Worm (Caenorhabditis elegans) whole organism, L4 larva: ENCODE results near the gene otub-3.

Experiments
- D1046.2 ChIP-seq: fragments of 200-800 bp; sonication (Bioruptor generic); IDR thresholded peaks from 2 replicates; pipeline ENCODE4 v1.3.6; 2022; ENCODE audit warnings: missing genetic modification characterization, missing compliant biosample characterization
- F44E2.7 ChIP-seq: fragments of 200-800 bp; sonication (Bioruptor generic); IDR thresholded peaks from 2 replicates; pipeline ENCODE4 v2.1.2; 2022; ENCODE audit warnings: missing genetic modification characterization, missing compliant biosample characterization
- T26A8.4 ChIP-seq: fragments of 200-800 bp; sonication (Bioruptor generic); IDR thresholded peaks from 2 replicates; pipeline ENCODE4 v1.3.6; 2022; ENCODE audit warnings: missing genetic modification characterization, missing compliant biosample characterization
- Y5F2A.4 ChIP-seq: fragments of 200-800 bp; sonication (Bioruptor generic); optimal IDR thresholded peaks from 2 replicates; lab custom pipeline; 2018; ENCODE audit warnings: mild to moderate bottlenecking, missing genetic modification characterization, missing compliant biosample characterization
- aha-1 ChIP-seq: fragments of 150-350 bp; peaks from one replicate; lab custom pipeline; 2014; ENCODE audit warnings: missing biosample characterization, missing genetic modification characterization
- aly-2 ChIP-seq: sonication (generic microtip); optimal IDR thresholded peaks from 2 replicates; lab custom pipeline; 2018; ENCODE audit warnings: missing biosample characterization, missing genetic modification characterization
- ama-1 ChIP-seq: fragments of 150-350 bp; optimal IDR thresholded peaks from 2 replicates; lab custom pipeline; 2014; ENCODE audit warnings: inconsistent platforms, mixed read lengths
- ceh-28 ChIP-seq: fragments of 150-350 bp; optimal IDR thresholded peaks from 2 replicates; lab custom pipeline; 2014; ENCODE audit warnings: missing biosample characterization, missing genetic modification reagents, missing genetic modification characterization
- ceh-62 ChIP-seq: sonication (generic microtip); optimal IDR thresholded peaks from 2 replicates; lab custom pipeline; 2017; ENCODE audit warnings: missing biosample characterization, missing genetic modification characterization
- ceh-82 ChIP-seq: sonication (generic microtip); optimal IDR thresholded peaks from 2 replicates; lab custom pipeline; 2017; ENCODE audit warnings: missing biosample characterization, missing genetic modification characterization
- daf-16 ChIP-seq, 3 experiments: sonication (generic microtip); optimal IDR thresholded peaks; 2 replicates each; lab custom pipeline; 2016 to 2017; ENCODE audit warnings: missing genetic modification characterization in 3 of 3, missing genetic modification reagents in 3 of 3, mild to moderate bottlenecking in 2 of 3, missing compliant biosample characterization in 2 of 3, missing biosample characterization in 1 of 3, moderate library complexity in 1 of 3
- daf-19 ChIP-seq: fragments of 200-800 bp; sonication (Bioruptor generic); conservative IDR thresholded peaks from 2 replicates; pipeline ENCODE4 v1.3.6; 2022; ENCODE audit warnings: missing genetic modification characterization, missing compliant biosample characterization
- dmd-6 ChIP-seq: fragments of 200-800 bp; sonication (Bioruptor generic); IDR thresholded peaks from 2 replicates; pipeline ENCODE4 v1.3.6; 2022; ENCODE audit warnings: missing genetic modification reagents, missing genetic modification characterization, missing compliant biosample characterization
- dmd-9 ChIP-seq: fragments of 200-800 bp; sonication (Bioruptor generic); IDR thresholded peaks from 2 replicates; pipeline ENCODE4 v1.3.6; 2022; ENCODE audit warnings: missing genetic modification reagents, missing genetic modification characterization, missing compliant biosample characterization
- dve-1 ChIP-seq: sonication (generic microtip); optimal IDR thresholded peaks from 2 replicates; lab custom pipeline; 2017; ENCODE audit warnings: antibody characterized with exemption, mild to moderate bottlenecking, missing genetic modification characterization, missing compliant biosample characterization; ENCODE audit not compliant: insufficient read depth
- egl-27 ChIP-seq: sonication (generic microtip); optimal IDR thresholded peaks from 3 replicates; lab custom pipeline; 2017; ENCODE audit warnings: missing biosample characterization, missing genetic modification reagents, missing genetic modification characterization
- fkh-10 ChIP-seq: fragments of 150-350 bp; optimal IDR thresholded peaks from 2 replicates; lab custom pipeline; 2014; ENCODE audit warnings: missing biosample characterization, missing genetic modification reagents, missing genetic modification characterization
- hlh-30 ChIP-seq: sonication (generic microtip); optimal IDR thresholded peaks from 2 replicates; lab custom pipeline; 2017; ENCODE audit warnings: antibody characterized with exemption, mild to moderate bottlenecking, missing genetic modification characterization, missing compliant biosample characterization; ENCODE audit not compliant: insufficient read depth
- lim-7 ChIP-seq: fragments of 200-800 bp; sonication (Bioruptor generic); IDR thresholded peaks from 2 replicates; pipeline ENCODE4 v1.3.6; 2022; ENCODE audit warnings: missing genetic modification characterization, missing compliant biosample characterization
- lin-38 ChIP-seq: fragments of 200-800 bp; sonication (Bioruptor generic); IDR thresholded peaks from 2 replicates; pipeline ENCODE4 v1.3.6; 2022; ENCODE audit warnings: missing genetic modification reagents, missing genetic modification characterization, missing compliant biosample characterization
- lir-3 ChIP-seq: sonication (generic microtip); optimal IDR thresholded peaks from 2 replicates; lab custom pipeline; 2016; ENCODE audit warnings: mild to moderate bottlenecking, missing genetic modification characterization, missing compliant biosample characterization
- lsy-2 ChIP-seq, 2 experiments: fragments of 150-350 bp in 1 of 2; sonication (generic microtip) in 1 of 2; optimal IDR thresholded peaks; 2 replicates each; lab custom pipeline; 2014 to 2017; ENCODE audit warnings: missing biosample characterization in 2 of 2, missing genetic modification characterization in 2 of 2
- madf-5 ChIP-seq, 2 experiments: fragments of 200-800 bp; sonication (Bioruptor generic); IDR thresholded peaks; 2 replicates each; pipeline ENCODE4 v1.3.6; 2022; ENCODE audit warnings: missing compliant biosample characterization in 2 of 2, missing genetic modification characterization in 2 of 2
- madf-9 ChIP-seq: fragments of 200-800 bp; sonication (Bioruptor generic); conservative IDR thresholded peaks from 2 replicates; pipeline ENCODE4 v1.3.6; 2022; ENCODE audit warnings: missing genetic modification reagents, missing genetic modification characterization, missing compliant biosample characterization
- mep-1 ChIP-seq: fragments of 150-350 bp; sonication (generic microtip); optimal IDR thresholded peaks from 3 replicates; lab custom pipeline; 2014; ENCODE audit warnings: missing biosample characterization, missing genetic modification characterization
- mes-2 ChIP-seq: sonication (generic microtip); optimal IDR thresholded peaks from 2 replicates; lab custom pipeline; 2016; ENCODE audit warnings: missing genotype, mild to moderate bottlenecking, missing genetic modification characterization, missing compliant biosample characterization; ENCODE audit not compliant: poor library complexity, severe bottlenecking
- mxl-3 ChIP-seq: fragments of 200-800 bp; sonication (Bioruptor generic); optimal IDR thresholded peaks from 2 replicates; lab custom pipeline; 2018; ENCODE audit warnings: mild to moderate bottlenecking, missing genetic modification characterization, missing compliant biosample characterization
- nhr-111 ChIP-seq: fragments of 200-800 bp; sonication (Bioruptor generic); optimal IDR thresholded peaks from 2 replicates; lab custom pipeline; 2018; ENCODE audit warnings: mild to moderate bottlenecking, missing genetic modification characterization, missing compliant biosample characterization
- nhr-237 ChIP-seq: sonication (generic microtip); optimal IDR thresholded peaks from 2 replicates; lab custom pipeline; 2017; ENCODE audit warnings: missing biosample characterization, missing genetic modification characterization
- nhr-25 ChIP-seq: sonication (generic microtip); optimal IDR thresholded peaks from 2 replicates; lab custom pipeline; 2017; ENCODE audit warnings: missing genetic modification characterization, mild to moderate bottlenecking, missing compliant biosample characterization, antibody characterized with exemption, moderate library complexity, borderline replicate concordance; ENCODE audit not compliant: insufficient read depth
- nhr-28 ChIP-seq: fragments of 150-350 bp; optimal IDR thresholded peaks from 2 replicates; lab custom pipeline; 2014; ENCODE audit warnings: missing biosample characterization, missing genetic modification characterization
- nhr-48 ChIP-seq: sonication (generic microtip); optimal IDR thresholded peaks from 2 replicates; lab custom pipeline; 2016; ENCODE audit warnings: mild to moderate bottlenecking, missing genetic modification characterization, missing compliant biosample characterization
- saeg-2 ChIP-seq: fragments of 200-800 bp; sonication (Bioruptor generic); IDR thresholded peaks from 2 replicates; pipeline ENCODE4 v1.3.6; 2022; ENCODE audit warnings: missing genetic modification reagents, missing genetic modification characterization, missing compliant biosample characterization
- spr-3 ChIP-seq: fragments of 200-800 bp; sonication (Bioruptor generic); optimal IDR thresholded peaks from 2 replicates; lab custom pipeline; 2018; ENCODE audit warnings: mild to moderate bottlenecking, missing genetic modification characterization, missing compliant biosample characterization
- tag-97 ChIP-seq: fragments of 200-800 bp; sonication (Bioruptor generic); IDR thresholded peaks from 2 replicates; pipeline ENCODE4 v1.3.6; 2022; ENCODE audit warnings: missing genetic modification characterization, missing compliant biosample characterization
- tra-1 ChIP-seq: fragments of 200-800 bp; sonication (Bioruptor generic); IDR thresholded peaks from 2 replicates; pipeline ENCODE4 v1.3.6; 2022; ENCODE audit warnings: missing genetic modification reagents, missing genetic modification characterization, missing compliant biosample characterization
- zag-1 ChIP-seq: fragments of 150-350 bp; optimal IDR thresholded peaks from 2 replicates; lab custom pipeline; 2014; ENCODE audit warnings: missing biosample characterization, missing genetic modification characterization

otub-3 gene

DNA sequence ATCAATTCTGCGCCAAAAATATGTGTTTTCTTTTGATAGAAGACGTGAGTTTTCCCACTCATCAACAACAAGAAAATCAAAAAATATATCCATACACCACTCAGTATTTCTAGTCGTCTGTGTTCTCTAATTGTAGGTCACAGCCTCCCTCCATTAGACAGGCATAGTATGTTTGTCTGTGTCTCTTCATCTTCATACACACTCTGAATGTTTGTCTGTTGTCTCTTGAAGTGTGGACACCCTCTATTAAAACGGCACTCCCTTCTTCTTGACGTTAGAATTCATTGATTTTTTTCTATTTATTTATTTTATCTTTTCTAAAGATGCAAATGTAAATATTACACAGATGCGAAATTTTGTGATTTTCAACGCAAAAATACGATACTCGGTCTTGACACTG, 9.4 kb downstream of the otub-3 start:
- TF ChIP-seq mxl-3 (GFP tag; lab: Kevin White, UChicago) (no peak), nhr-25 (tag; lab: Kevin White, UChicago) (no peak), mes-2 (tag; lab: Kevin White, UChicago) (peak; percentile 27), nhr-28 (tag; lab: Kevin White, UChicago) (peak; percentile 5), hlh-30 (tag; lab: Kevin White, UChicago) (peak; percentile 10), lsy-2 (tag; optimal IDR thresholded peaks at IDR 0.05; lab: Kevin White, UChicago) (peak in 1 of 2 experiments; percentile 32)

DNA sequence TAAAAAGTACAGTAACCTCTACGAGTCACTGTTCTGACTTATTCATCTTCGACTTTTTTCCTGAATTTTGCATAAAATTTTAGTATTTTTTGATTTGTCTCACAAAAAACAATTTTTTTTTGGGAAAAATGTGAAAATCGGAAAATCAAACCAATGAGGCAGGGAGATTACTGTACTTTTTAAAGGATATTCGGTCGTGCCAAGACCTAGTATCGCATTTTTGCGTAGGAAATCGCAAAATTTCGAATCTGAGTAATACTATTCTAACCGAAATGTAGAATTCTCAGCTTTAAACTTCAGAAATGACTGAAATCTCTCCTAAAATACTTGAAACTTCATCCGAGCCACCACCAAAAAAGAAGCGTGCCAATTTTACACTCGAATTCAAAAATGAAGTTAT, 9.8 kb downstream of the otub-3 start, which contains the start of gene F21D5.4:
Gene F21D5.4, plus strand, starts transcription at position 301 of the 400 bp plus-strand sequence.
- no peak for TF ChIP-seq T26A8.4 (GFP tag; lab: Robert Waterston, UW)
- no peak for TF ChIP-seq dve-1 (tag; lab: Kevin White, UChicago)
- TF ChIP-seq aly-2: no peak
- no peak for TF ChIP-seq daf-16 (GFP tag; optimal IDR thresholded peaks at IDR 0.05; lab: Kevin White, UChicago)
- no peak for TF ChIP-seq daf-16 (tag; optimal IDR thresholded peaks at IDR 0.05; lab: Kevin White, UChicago)
- TF ChIP-seq aha-1: no peak
- TF ChIP-seq D1046.2: no peak
- no peak for TF ChIP-seq F44E2.7 (GFP tag; lab: Robert Waterston, UW)
- TF ChIP-seq fkh-10: no peak
- TF ChIP-seq nhr-48 (tag; lab: Kevin White, UChicago): no peak
- TF ChIP-seq dmd-9 (GFP tag; lab: Robert Waterston, UW): no peak
- no peak for TF ChIP-seq ceh-28 (tag; lab: Kevin White, UChicago)
- TF ChIP-seq madf-5 (GFP tag; IDR thresholded peaks at IDR 0.05; lab: Robert Waterston, UW): no peak
- no peak for TF ChIP-seq saeg-2 (GFP tag; lab: Robert Waterston, UW)
- no peak for TF ChIP-seq Y5F2A.4
- TF ChIP-seq ama-1 (lab: Kevin White, UChicago): no peak
- TF ChIP-seq nhr-25 (tag; lab: Kevin White, UChicago): no peak
- TF ChIP-seq nhr-111 (GFP tag; lab: Kevin White, UChicago): no peak
- no peak for TF ChIP-seq lir-3 (tag; lab: Kevin White, UChicago)
- no peak for TF ChIP-seq mep-1 (tag; lab: Kevin White, UChicago)
- TF ChIP-seq, all 104 proteins: peak for 0

DNA sequence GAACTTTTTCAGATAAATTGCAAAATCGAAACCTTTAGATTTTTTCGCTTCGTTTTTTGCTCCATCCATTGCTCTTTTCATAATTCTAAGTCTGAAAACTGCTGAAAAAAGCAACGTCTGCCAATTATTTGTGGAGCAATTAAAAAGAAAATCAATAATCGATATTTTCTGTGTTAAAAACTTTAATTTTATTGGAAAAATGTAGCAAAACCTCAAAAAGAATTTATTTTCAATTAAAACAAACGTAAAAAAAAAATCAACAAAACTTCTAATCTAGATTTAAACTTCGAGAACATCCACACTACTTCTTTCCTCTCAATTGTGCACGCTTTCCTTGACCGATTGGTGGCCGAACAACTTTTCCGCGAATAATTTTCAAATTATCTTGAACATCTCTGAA, 11.3 kb downstream of the otub-3 start, which contains the start of gene F21D5.5:
Gene F21D5.5, minus strand, starts transcription at position 101 of the 400 bp plus-strand sequence.
- TF ChIP-seq ceh-28 (tag; lab: Kevin White, UChicago) (peak; percentile 24), tag-97 (GFP tag; lab: Robert Waterston, UW) (no peak)

DNA sequence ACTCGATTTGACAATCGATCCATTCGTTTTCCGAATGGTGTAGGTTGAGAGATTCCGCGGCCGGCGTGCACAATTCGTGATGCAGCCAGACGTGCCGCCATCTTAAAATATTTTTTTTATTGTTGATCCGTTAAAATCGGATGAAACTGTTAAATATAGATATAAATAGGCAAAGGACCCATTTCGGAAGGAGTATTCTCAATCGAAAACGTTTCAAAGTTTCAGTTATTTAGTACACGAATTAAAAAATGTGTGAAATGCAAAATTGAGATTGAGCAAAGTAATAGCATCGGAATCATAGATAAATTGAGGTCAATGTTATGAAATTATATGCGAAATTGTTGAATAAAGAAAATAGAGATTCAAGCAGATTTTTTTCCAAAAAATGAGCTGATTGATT, 11.9 kb downstream of the otub-3 start, which contains the start of gene mrps-33:
Gene mrps-33, minus strand, starts transcription at position 101 of the 400 bp plus-strand sequence.
- no peak for TF ChIP-seq zag-1 (tag; lab: Kevin White, UChicago)
- no peak for TF ChIP-seq ceh-82
- TF ChIP-seq madf-9 (GFP tag; lab: Robert Waterston, UW): no peak
- no peak for TF ChIP-seq lim-7 (GFP tag; lab: Robert Waterston, UW)
- TF ChIP-seq dmd-6 (GFP tag; lab: Robert Waterston, UW): no peak
- no peak for TF ChIP-seq daf-16 (GFP tag; optimal IDR thresholded peaks at IDR 0.05; lab: Kevin White, UChicago)
- no peak for TF ChIP-seq daf-16 (tag; optimal IDR thresholded peaks at IDR 0.05; lab: Kevin White, UChicago)
- no peak for TF ChIP-seq mxl-3 (GFP tag; lab: Kevin White, UChicago)
- TF ChIP-seq saeg-2 (GFP tag; lab: Robert Waterston, UW): no peak
- no peak for TF ChIP-seq tra-1 (GFP tag; lab: Robert Waterston, UW)
- TF ChIP-seq, all 104 proteins: peak for 0

DNA sequence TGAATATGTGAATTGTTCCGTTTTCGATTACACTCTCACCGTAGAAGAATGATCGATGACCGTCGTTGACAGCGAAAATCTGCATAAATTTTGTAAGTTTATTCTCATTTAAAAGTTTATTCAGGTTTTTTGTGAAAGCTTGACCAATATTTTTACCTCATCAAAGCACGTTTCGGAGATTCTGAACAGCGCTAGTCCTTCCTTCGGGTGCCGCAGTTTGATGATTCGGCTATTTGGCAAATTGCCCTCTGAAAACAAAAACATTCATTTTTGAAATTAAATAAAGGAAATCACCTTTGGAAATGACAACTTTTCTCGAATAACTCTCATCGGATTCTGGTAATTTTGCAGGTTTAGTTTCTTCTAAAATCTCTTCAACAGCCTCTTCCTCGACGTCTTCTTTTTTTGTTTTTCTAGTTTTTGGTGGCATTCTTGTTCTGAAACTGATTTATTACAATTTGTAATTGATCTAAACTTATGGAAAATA, 13.0 kb downstream of the otub-3 start, which contains the start of gene F21D5.6:
Gene F21D5.6, minus strand, starts transcription at position 437 of the 487 bp plus-strand sequence.
- TF ChIP-seq dve-1 (tag; lab: Kevin White, UChicago) (peak; percentile 18), mep-1 (tag; lab: Kevin White, UChicago) (peak; percentile 9), aha-1 (peak; percentile 65), egl-27 (no peak), daf-16 (GFP tag; optimal IDR thresholded peaks at IDR 0.05; lab: Kevin White, UChicago) (no peak), daf-16 (tag; optimal IDR thresholded peaks at IDR 0.05; lab: Kevin White, UChicago) (peak; percentile 27), T26A8.4 (GFP tag; lab: Robert Waterston, UW) (peak; percentile 66; the same call in 1 of the 2 replicates), daf-19 (GFP tag; lab: Robert Waterston, UW) (no peak), nhr-237 (tag; lab: Kevin White, UChicago) (no peak), lin-38 (GFP tag; lab: Robert Waterston, UW) (peak; percentile 30; the same call in 1 of the 2 replicates), spr-3 (GFP tag; lab: Kevin White, UChicago) (no peak), ceh-62 (tag; lab: Kevin White, UChicago) (no peak)
